Fruit fly (Drosophila melanogaster) whole organism, embryonic: ENCODE data around the gene Cyp4d21.

Experiments
- Asciz ChIP-seq: fragments of 200-800 bp; sonication (Bioruptor generic); optimal IDR thresholded peaks from 2 replicates; lab custom pipeline; 2017; ENCODE audit warnings: missing biosample characterization, mild to moderate bottlenecking, missing genetic modification characterization, missing genetic modification reagents
- BtbVII ChIP-seq: fragments of 200-800 bp; sonication (Bioruptor generic); optimal IDR thresholded peaks from 3 replicates; lab custom pipeline; 2017; ENCODE audit warnings: missing biosample characterization, mild to moderate bottlenecking, missing genetic modification characterization
- CG10959 ChIP-seq: fragments of 200-800 bp; sonication (Bioruptor generic); IDR thresholded peaks from 2 replicates; pipeline ENCODE4 v1.3.6; 2022; ENCODE audit warnings: missing biosample characterization, missing genetic modification characterization
- CG11560 ChIP-seq: fragments of 200-800 bp; sonication (Bioruptor generic); IDR thresholded peaks from 3 replicates; pipeline ENCODE4 v1.3.6; 2022; ENCODE audit warnings: missing biosample characterization, missing genetic modification characterization
- CG12071 ChIP-seq: fragments of 200-800 bp; sonication (Bioruptor generic); optimal IDR thresholded peaks from 3 replicates; lab custom pipeline; 2018; ENCODE audit warnings: missing biosample characterization, mild to moderate bottlenecking, missing genetic modification characterization
- CG13296 ChIP-seq: fragments of 200-800 bp; sonication (Bioruptor generic); optimal IDR thresholded peaks from 3 replicates; lab custom pipeline; 2018; ENCODE audit warnings: missing biosample characterization, mild to moderate bottlenecking, missing genetic modification characterization
- CG15011 ChIP-seq: fragments of 200-800 bp; sonication (Bioruptor generic); optimal IDR thresholded peaks from 3 replicates; lab custom pipeline; 2018; ENCODE audit warnings: missing biosample characterization, mild to moderate bottlenecking, missing genetic modification characterization
- CG15073 ChIP-seq: fragments of 200-800 bp; sonication (Bioruptor generic); optimal IDR thresholded peaks from 2 replicates; lab custom pipeline; 2016; ENCODE audit warnings: missing biosample characterization, missing genetic modification characterization
- CG1603 ChIP-seq: fragments of 200-800 bp; sonication (Bioruptor generic); optimal IDR thresholded peaks from 2 replicates; lab custom pipeline; 2019; ENCODE audit warnings: missing biosample characterization, mild to moderate bottlenecking, missing genetic modification characterization, moderate library complexity
- CG16815 ChIP-seq: fragments of 200-800 bp; sonication (Bioruptor generic); optimal IDR thresholded peaks from 3 replicates; lab custom pipeline; 2017; ENCODE audit warnings: missing biosample characterization, mild to moderate bottlenecking, missing genetic modification characterization
- CG17186 ChIP-seq: fragments of 200-800 bp; sonication (Bioruptor generic); optimal IDR thresholded peaks from 3 replicates; lab custom pipeline; 2017; ENCODE audit warnings: missing biosample characterization, missing genetic modification reagents, missing genetic modification characterization
- CG18599 ChIP-seq: fragments of 200-800 bp; sonication (Bioruptor generic); optimal IDR thresholded peaks from 3 replicates; lab custom pipeline; 2017; ENCODE audit warnings: missing biosample characterization, missing genetic modification characterization, mild to moderate bottlenecking, moderate library complexity, missing genetic modification reagents
- CG2875 ChIP-seq: fragments of 200-800 bp; sonication (Bioruptor generic); optimal IDR thresholded peaks from 2 replicates; lab custom pipeline; 2017; ENCODE audit warnings: missing biosample characterization, mild to moderate bottlenecking, missing genetic modification characterization, missing genetic modification reagents
- CG30431 ChIP-seq: fragments of 200-800 bp; sonication (Bioruptor generic); optimal IDR thresholded peaks from 2 replicates; lab custom pipeline; 2017; ENCODE audit warnings: missing biosample characterization, missing genetic modification characterization
- CG7271 ChIP-seq: fragments of 200-800 bp; sonication (Bioruptor generic); optimal IDR thresholded peaks from 2 replicates; lab custom pipeline; 2018; ENCODE audit warnings: missing biosample characterization, mild to moderate bottlenecking, missing genetic modification characterization, moderate library complexity
- CG7987 ChIP-seq: fragments of 200-800 bp; sonication (Bioruptor generic); optimal IDR thresholded peaks from 2 replicates; lab custom pipeline; 2018; ENCODE audit warnings: missing biosample characterization, mild to moderate bottlenecking, missing genetic modification characterization, moderate library complexity
- CG8359 ChIP-seq: fragments of 200-800 bp; sonication (Bioruptor generic); optimal IDR thresholded peaks from 2 replicates; lab custom pipeline; 2017; ENCODE audit warnings: missing biosample characterization, mild to moderate bottlenecking, missing genetic modification characterization, borderline replicate concordance
- CG9609 ChIP-seq: fragments of 200-800 bp; sonication (Bioruptor generic); optimal IDR thresholded peaks from 3 replicates; lab custom pipeline; 2016; ENCODE audit warnings: missing biosample characterization, missing genetic modification characterization
- D19B ChIP-seq: fragments of 200-800 bp; sonication (Bioruptor generic); optimal IDR thresholded peaks from 2 replicates; lab custom pipeline; 2017; ENCODE audit warnings: missing biosample characterization, mild to moderate bottlenecking, missing genetic modification characterization
- Dbx ChIP-seq: fragments of 200-800 bp; sonication (Bioruptor generic); IDR thresholded peaks from 3 replicates; pipeline ENCODE4 v1.3.6; 2022; ENCODE audit warnings: missing biosample characterization, missing genetic modification characterization
- Doc2 ChIP-seq: fragments of 200-800 bp; sonication (Bioruptor generic); IDR thresholded peaks from 2 replicates; pipeline ENCODE4 v1.3.6; 2022; ENCODE audit warnings: missing biosample characterization, missing genetic modification characterization
- Eip74EF ChIP-seq, 2 experiments: fragments of 200-800 bp in 1 of 2; fragments of >200 bp in 1 of 2; sonication (Bioruptor generic) in 1 of 2; optimal IDR thresholded peaks; 2 replicates each; lab custom pipeline; 2017 to 2019; ENCODE audit warnings: missing biosample characterization in 2 of 2, missing genetic modification characterization in 2 of 2, mild to moderate bottlenecking in 1 of 2, moderate library complexity in 1 of 2
- Ets65A ChIP-seq: fragments of 200-800 bp; sonication (Bioruptor generic); peaks from one replicate; lab custom pipeline; 2016; ENCODE audit warnings: missing biosample characterization, missing genetic modification characterization
- H15 ChIP-seq: fragments of 200-800 bp; sonication (Bioruptor generic); IDR thresholded peaks from 3 replicates; pipeline ENCODE4 v1.3.6; 2022; ENCODE audit warnings: missing biosample characterization, missing genetic modification characterization
- HHEX ChIP-seq: fragments of 200-800 bp; sonication (Bioruptor generic); optimal IDR thresholded peaks from 3 replicates; lab custom pipeline; 2017; ENCODE audit warnings: missing biosample characterization, mild to moderate bottlenecking, missing genetic modification characterization, missing genetic modification reagents
- Meics ChIP-seq: fragments of 200-800 bp; sonication (Bioruptor generic); optimal IDR thresholded peaks from 2 replicates; lab custom pipeline; 2017; ENCODE audit warnings: missing biosample characterization, mild to moderate bottlenecking, missing genetic modification characterization
- NfI ChIP-seq: fragments of 200-800 bp; sonication (Bioruptor generic); optimal IDR thresholded peaks from 3 replicates; lab custom pipeline; 2018; ENCODE audit warnings: missing biosample characterization, mild to moderate bottlenecking, missing genetic modification characterization, moderate library complexity
- PHDP ChIP-seq: fragments of 200-800 bp; sonication (Bioruptor generic); optimal IDR thresholded peaks from 3 replicates; lab custom pipeline; 2018; ENCODE audit warnings: missing biosample characterization, mild to moderate bottlenecking, missing genetic modification characterization, moderate library complexity
- Pdp1 ChIP-seq, 2 experiments: fragments of 200-800 bp; sonication (Bioruptor generic); optimal IDR thresholded peaks; 3 replicates each; lab custom pipeline; 2016; ENCODE audit warnings: missing biosample characterization in 2 of 2, missing genetic modification characterization in 2 of 2, mild to moderate bottlenecking in 1 of 2, moderate library complexity in 1 of 2
- bab2 ChIP-seq: fragments of 200-800 bp; sonication (Bioruptor generic); optimal IDR thresholded peaks from 2 replicates; lab custom pipeline; 2016; ENCODE audit warnings: missing biosample characterization, missing genetic modification characterization
- bigmax ChIP-seq: fragments of 200-800 bp; sonication (Bioruptor generic); optimal IDR thresholded peaks from 2 replicates; lab custom pipeline; 2018; ENCODE audit warnings: missing biosample characterization, mild to moderate bottlenecking, missing genetic modification characterization
- cwo ChIP-seq: fragments of 200-800 bp; sonication (Bioruptor generic); optimal IDR thresholded peaks from 3 replicates; lab custom pipeline; 2017; ENCODE audit warnings: missing biosample characterization, missing genetic modification characterization, mild to moderate bottlenecking, moderate library complexity, missing genetic modification reagents
- dysf ChIP-seq: fragments of 200-800 bp; sonication (Bioruptor generic); IDR thresholded peaks from 3 replicates; pipeline ENCODE4 v1.3.6; 2022; ENCODE audit warnings: missing biosample characterization, missing genetic modification characterization
- ewg ChIP-seq: fragments of 200-800 bp; sonication (Bioruptor generic); optimal IDR thresholded peaks from 3 replicates; lab custom pipeline; 2017; ENCODE audit warnings: mild to moderate bottlenecking, missing biosample characterization, missing genetic modification reagents, missing genetic modification characterization
- insv ChIP-seq, 2 experiments: fragments of 200-800 bp; sonication (Bioruptor generic); optimal IDR thresholded peaks; 3 replicates each; lab custom pipeline; 2016 to 2018; ENCODE audit warnings: missing biosample characterization in 2 of 2, missing genetic modification characterization in 2 of 2
- jumu ChIP-seq: fragments of 200-800 bp; sonication (Bioruptor generic); optimal IDR thresholded peaks from 3 replicates; lab custom pipeline; 2016; ENCODE audit warnings: missing biosample characterization, missing genetic modification characterization
- mld ChIP-seq: fragments of 200-800 bp; sonication (Bioruptor generic); IDR thresholded peaks from 3 replicates; pipeline ENCODE4 v1.3.6; 2022; ENCODE audit warnings: missing biosample characterization, missing genetic modification characterization; ENCODE audit not compliant: partially characterized antibody
- nerfin-2 ChIP-seq: fragments of 200-800 bp; sonication (Bioruptor generic); IDR thresholded peaks from 2 replicates; pipeline ENCODE4 v1.3.6; 2022; ENCODE audit warnings: missing biosample characterization, missing genetic modification characterization; ENCODE audit not compliant: partially characterized antibody
- nmo ChIP-seq: fragments of 200-800 bp; sonication (Bioruptor generic); optimal IDR thresholded peaks from 2 replicates; lab custom pipeline; 2018; ENCODE audit warnings: missing biosample characterization, mild to moderate bottlenecking, missing genetic modification characterization, moderate library complexity
- odd ChIP-seq: fragments of 200-800 bp; sonication (Bioruptor generic); optimal IDR thresholded peaks from 2 replicates; lab custom pipeline; 2017; ENCODE audit warnings: missing biosample characterization, mild to moderate bottlenecking, missing genetic modification characterization
- onecut ChIP-seq: fragments of 200-800 bp; sonication (Bioruptor generic); IDR thresholded peaks from 2 replicates; pipeline ENCODE4 v1.3.6; 2022; ENCODE audit warnings: missing biosample characterization, missing genetic modification characterization
- pan ChIP-seq, 4 experiments: fragments of >200 bp in 3 of 4; fragments of 200-800 bp in 1 of 4; sonication (Bioruptor generic) in 1 of 4; optimal IDR thresholded peaks in 3 of 4; IDR thresholded peaks in 1 of 4; 2 replicates each; pipeline versions ENCODE4 v1.3.6 to Lab custom; 2017 to 2022; ENCODE audit warnings: missing biosample characterization in 2 of 4, missing genetic modification characterization in 2 of 4, mixed read lengths in 1 of 4
- sens ChIP-seq: fragments of 200-800 bp; sonication (Bioruptor generic); peaks from one replicate; lab custom pipeline; 2016; ENCODE audit warnings: missing biosample characterization, missing genetic modification characterization
- tx ChIP-seq: fragments of 200-800 bp; sonication (Bioruptor generic); optimal IDR thresholded peaks from 2 replicates; lab custom pipeline; 2016; ENCODE audit warnings: missing biosample characterization, missing genetic modification characterization
- unpg ChIP-seq: fragments of 200-800 bp; sonication (Bioruptor generic); optimal IDR thresholded peaks from 3 replicates; lab custom pipeline; 2018; ENCODE audit warnings: missing biosample characterization, mild to moderate bottlenecking, missing genetic modification characterization, moderate library complexity
- yki ChIP-seq: fragments of >200 bp; optimal IDR thresholded peaks from 3 replicates; lab custom pipeline; 2018

Gene Cyp4d21

dm6 chr2L:7571667-7572502 is 33.5 kb upstream of the Cyp4d21 start (continued):
- TF ChIP-seq dysf (GFP tag; lab: Robert Waterston, UW): no peak
- no peak for TF ChIP-seq bab2
- peak; percentile 11 for TF ChIP-seq CG12071 (GFP tag; lab: Kevin White, UChicago)
- TF ChIP-seq bigmax (GFP tag; lab: Kevin White, UChicago): no peak
- TF ChIP-seq ewg: no peak
- TF ChIP-seq CG8359 (GFP tag; lab: Kevin White, UChicago): no peak
- TF ChIP-seq Asciz: peak; percentile 26
- TF ChIP-seq CG13296 (GFP tag; lab: Kevin White, UChicago): peak; percentile 19
- no peak for TF ChIP-seq CG17186 (GFP tag; lab: Kevin White, UChicago)
- TF ChIP-seq HHEX (GFP tag; lab: Kevin White, UChicago): peak; percentile 22
- TF ChIP-seq pan (optimal IDR thresholded peaks at IDR 0.05; lab: Kevin White, UChicago): no peak
- no peak for TF ChIP-seq pan (GFP tag; optimal IDR thresholded peaks at IDR 0.05 in 1 of 2, IDR thresholded peaks at IDR 0.05 in 1 of 2)
- TF ChIP-seq CG15011 (GFP tag; lab: Kevin White, UChicago): no peak
- no peak for TF ChIP-seq mld (GFP tag; lab: Robert Waterston, UW)
- peak; percentile 21 for TF ChIP-seq CG2875 (GFP tag; lab: Kevin White, UChicago)
- TF ChIP-seq H15 (GFP tag; lab: Robert Waterston, UW): no peak
- peak; percentile 55 for TF ChIP-seq odd
- no peak for TF ChIP-seq NfI (GFP tag; lab: Kevin White, UChicago)
- TF ChIP-seq CG7987 (GFP tag; lab: Kevin White, UChicago): no peak
- peak; percentile 7 for TF ChIP-seq unpg (GFP tag; lab: Kevin White, UChicago)
- TF ChIP-seq CG7271 (tag; lab: Kevin White, UChicago): no peak
- no peak for TF ChIP-seq CG16815 (GFP tag; lab: Kevin White, UChicago)
- no peak for TF ChIP-seq insv (GFP tag; optimal IDR thresholded peaks at IDR 0.05; lab: Kevin White, UChicago)
- TF ChIP-seq yki (lab: Kevin White, UChicago): no peak
- TF ChIP-seq D19B (GFP tag; lab: Kevin White, UChicago): no peak
- TF ChIP-seq PHDP (tag; lab: Kevin White, UChicago): peak; percentile 37
- TF ChIP-seq Eip74EF (GFP tag; optimal IDR thresholded peaks at IDR 0.05; lab: Kevin White, UChicago): peak in 1 of 2 experiments; percentile 7
- TF ChIP-seq BtbVII (GFP tag; lab: Kevin White, UChicago): no peak
- no peak for TF ChIP-seq nmo (GFP tag; lab: Kevin White, UChicago)
- peak in 1 of 2 experiments; percentile 60 for TF ChIP-seq Pdp1 (GFP tag; optimal IDR thresholded peaks at IDR 0.05; lab: Kevin White, UChicago)
- TF ChIP-seq nerfin-2 (GFP tag; lab: Robert Waterston, UW): no peak
- no peak for TF ChIP-seq CG10959 (GFP tag; lab: Robert Waterston, UW)
- TF ChIP-seq jumu (GFP tag; lab: Kevin White, UChicago): no peak
- no peak for TF ChIP-seq Doc2 (GFP tag; lab: Robert Waterston, UW)
- no peak for TF ChIP-seq Ets65A
- TF ChIP-seq CG11560: no peak
- no peak for TF ChIP-seq CG1603 (tag; lab: Kevin White, UChicago)
- peak; percentile 82 for TF ChIP-seq sens (GFP tag; lab: Kevin White, UChicago)
- TF ChIP-seq Meics (GFP tag; lab: Kevin White, UChicago): peak; percentile 44
- TF ChIP-seq tx (GFP tag; lab: Kevin White, UChicago): no peak
- TF ChIP-seq CG30431 (GFP tag; lab: Kevin White, UChicago): no peak
- TF ChIP-seq cwo (GFP tag; lab: Kevin White, UChicago): peak; percentile 9
- TF ChIP-seq CG9609 (GFP tag; lab: Kevin White, UChicago): no peak
- TF ChIP-seq onecut (GFP tag; lab: Robert Waterston, UW): no peak
- peak; percentile 32 for TF ChIP-seq CG18599
- no peak for TF ChIP-seq CG15073
- TF ChIP-seq Dbx (GFP tag; lab: Robert Waterston, UW): no peak
- TF ChIP-seq, all 482 proteins: peak for 45
